Fruit fly (Drosophila melanogaster) whole organism, embryonic: Measurements from ENCODE around the gene eIF2gamma.

ENCODE experiments used
- Atf-2 ChIP-seq: fragments of 200-800 bp; sonication (Bioruptor generic); optimal IDR thresholded peaks from 2 replicates; lab custom pipeline; 2016; ENCODE audit warnings: missing biosample characterization, missing genetic modification characterization
- CG10979 ChIP-seq: fragments of 200-800 bp; sonication (Bioruptor generic); optimal IDR thresholded peaks from 2 replicates; lab custom pipeline; 2018; ENCODE audit warnings: missing biosample characterization, mild to moderate bottlenecking, missing genetic modification characterization, moderate library complexity
- CG11247 ChIP-seq: fragments of 200-800 bp; sonication (Bioruptor generic); IDR thresholded peaks from 2 replicates; pipeline ENCODE4 v1.3.6; 2022; ENCODE audit warnings: missing biosample characterization, missing genetic modification characterization
- CG12299 ChIP-seq: fragments of 200-800 bp; sonication (Bioruptor generic); optimal IDR thresholded peaks from 2 replicates; lab custom pipeline; 2018; ENCODE audit warnings: missing biosample characterization, mild to moderate bottlenecking, missing genetic modification characterization
- CG1233 ChIP-seq: fragments of 200-800 bp; sonication (Bioruptor generic); optimal IDR thresholded peaks from 4 replicates; lab custom pipeline; 2018; ENCODE audit warnings: missing biosample characterization, mild to moderate bottlenecking, missing genetic modification characterization
- CG13894 ChIP-seq: fragments of 200-800 bp; sonication (Bioruptor generic); optimal IDR thresholded peaks from 3 replicates; lab custom pipeline; 2018; ENCODE audit warnings: missing biosample characterization, mild to moderate bottlenecking, missing genetic modification characterization, moderate library complexity
- CG15696 ChIP-seq: fragments of 200-800 bp; sonication (Bioruptor generic); optimal IDR thresholded peaks from 2 replicates; lab custom pipeline; 2019; ENCODE audit warnings: missing biosample characterization, mild to moderate bottlenecking, missing genetic modification characterization, moderate library complexity
- CG17328 ChIP-seq: fragments of 200-800 bp; sonication (Bioruptor generic); IDR thresholded peaks from 2 replicates; pipeline ENCODE4 v1.3.6; 2022; ENCODE audit warnings: missing biosample characterization, missing genetic modification characterization
- CG17568 ChIP-seq: fragments of 200-800 bp; sonication (Bioruptor generic); optimal IDR thresholded peaks from 2 replicates; lab custom pipeline; 2018; ENCODE audit warnings: missing biosample characterization, mild to moderate bottlenecking, missing genetic modification characterization, moderate library complexity
- CG17829 ChIP-seq: fragments of 200-800 bp; optimal IDR thresholded peaks from 2 replicates; lab custom pipeline; 2019; ENCODE audit warnings: missing biosample characterization, mild to moderate bottlenecking, missing genetic modification characterization, moderate library complexity
- CG18476 ChIP-seq: fragments of 200-800 bp; sonication (Bioruptor generic); optimal IDR thresholded peaks from 2 replicates; lab custom pipeline; 2016; ENCODE audit warnings: missing biosample characterization, mild to moderate bottlenecking, missing genetic modification characterization
- CG18764 ChIP-seq: fragments of 200-800 bp; sonication (Bioruptor generic); optimal IDR thresholded peaks from 3 replicates; lab custom pipeline; 2016; ENCODE audit warnings: missing biosample characterization, missing genetic modification characterization
- CG2129 ChIP-seq: fragments of 200-800 bp; sonication (Bioruptor generic); IDR thresholded peaks from 2 replicates; pipeline ENCODE4 v1.3.6; 2022; ENCODE audit warnings: missing biosample characterization, missing genetic modification characterization; ENCODE audit not compliant: partially characterized antibody
- CG30403 ChIP-seq: fragments of 200-800 bp; sonication (Bioruptor generic); optimal IDR thresholded peaks from 3 replicates; lab custom pipeline; 2016; ENCODE audit warnings: missing biosample characterization, missing genetic modification characterization
- CG34376 ChIP-seq: fragments of 200-800 bp; sonication (Bioruptor generic); optimal IDR thresholded peaks from 2 replicates; lab custom pipeline; 2018; ENCODE audit warnings: missing biosample characterization, mild to moderate bottlenecking, missing genetic modification characterization
- CG4328 ChIP-seq: fragments of 200-800 bp; sonication (Bioruptor generic); optimal IDR thresholded peaks from 3 replicates; lab custom pipeline; 2017; ENCODE audit warnings: missing biosample characterization, missing genetic modification reagents, missing genetic modification characterization
- CG43689 ChIP-seq: fragments of 200-800 bp; sonication (Bioruptor generic); IDR thresholded peaks from 2 replicates; pipeline ENCODE4 v1.3.6; 2022; ENCODE audit warnings: missing biosample characterization, missing genetic modification characterization
- CG4617 ChIP-seq: fragments of 200-800 bp; sonication (Bioruptor generic); optimal IDR thresholded peaks from 3 replicates; lab custom pipeline; 2016; ENCODE audit warnings: missing biosample characterization, missing genetic modification characterization, borderline replicate concordance
- CG6791 ChIP-seq: fragments of 200-800 bp; sonication (Bioruptor generic); IDR thresholded peaks from 3 replicates; pipeline ENCODE4 v1.3.6; 2022; ENCODE audit warnings: missing biosample characterization, missing genetic modification characterization; ENCODE audit not compliant: partially characterized antibody
- CG6813 ChIP-seq: fragments of 200-800 bp; sonication (Bioruptor generic); optimal IDR thresholded peaks from 2 replicates; lab custom pipeline; 2017; ENCODE audit warnings: missing biosample characterization, missing genetic modification characterization, mild to moderate bottlenecking, moderate library complexity, missing genetic modification reagents
- CG7928 ChIP-seq: fragments of 200-800 bp; sonication (Bioruptor generic); optimal IDR thresholded peaks from 2 replicates; lab custom pipeline; 2017; ENCODE audit warnings: missing biosample characterization, mild to moderate bottlenecking, missing genetic modification characterization
- CG9609 ChIP-seq: fragments of 200-800 bp; sonication (Bioruptor generic); optimal IDR thresholded peaks from 3 replicates; lab custom pipeline; 2016; ENCODE audit warnings: missing biosample characterization, missing genetic modification characterization
- CG9727 ChIP-seq: fragments of 200-800 bp; sonication (Bioruptor generic); optimal IDR thresholded peaks from 3 replicates; lab custom pipeline; 2017; ENCODE audit warnings: missing biosample characterization, mild to moderate bottlenecking, missing genetic modification characterization
- CkIIα-i1 ChIP-seq: fragments of 200-800 bp; sonication (Bioruptor generic); IDR thresholded peaks from 2 replicates; pipeline ENCODE4 v1.3.6; 2022; ENCODE audit warnings: missing biosample characterization, missing genetic modification characterization
- Dek ChIP-seq: fragments of 200-800 bp; sonication (Bioruptor generic); optimal IDR thresholded peaks from 3 replicates; lab custom pipeline; 2019; ENCODE audit warnings: missing biosample characterization, mild to moderate bottlenecking, missing genetic modification characterization, moderate library complexity
- Fer1 ChIP-seq: fragments of 200-800 bp; sonication (Bioruptor generic); optimal IDR thresholded peaks from 2 replicates; lab custom pipeline; 2017; ENCODE audit warnings: missing biosample characterization, mild to moderate bottlenecking, missing genetic modification characterization
- Hr51 ChIP-seq, 2 experiments: fragments of 200-800 bp; sonication (Bioruptor generic); optimal IDR thresholded peaks; 2 replicates in 1 of 2; 3 replicates in 1 of 2; lab custom pipeline; 2016 to 2018; ENCODE audit warnings: missing biosample characterization in 2 of 2, missing genetic modification characterization in 2 of 2, mild to moderate bottlenecking in 1 of 2, moderate library complexity in 1 of 2
- Lim3 ChIP-seq: fragments of 200-800 bp; sonication (Bioruptor generic); IDR thresholded peaks from 2 replicates; pipeline ENCODE4 v1.3.6; 2022; ENCODE audit warnings: missing biosample characterization, missing genetic modification characterization
- Nf-YB ChIP-seq: fragments of 200-800 bp; sonication (Bioruptor generic); optimal IDR thresholded peaks from 3 replicates; lab custom pipeline; 2019; ENCODE audit warnings: missing biosample characterization, mild to moderate bottlenecking, missing genetic modification characterization, moderate library complexity
- PHDP ChIP-seq: fragments of 200-800 bp; sonication (Bioruptor generic); optimal IDR thresholded peaks from 3 replicates; lab custom pipeline; 2018; ENCODE audit warnings: missing biosample characterization, mild to moderate bottlenecking, missing genetic modification characterization, moderate library complexity
- Ptx1 ChIP-seq: fragments of 200-800 bp; sonication (Bioruptor generic); IDR thresholded peaks from 2 replicates; pipeline ENCODE4 v1.3.6; 2022; ENCODE audit warnings: missing biosample characterization, missing genetic modification characterization
- Spps ChIP-seq: fragments of 200-800 bp; sonication (Bioruptor generic); optimal IDR thresholded peaks from 2 replicates; lab custom pipeline; 2018; ENCODE audit warnings: missing biosample characterization, mild to moderate bottlenecking, missing genetic modification characterization
- aop ChIP-seq: fragments of 200-800 bp; sonication (Bioruptor generic); IDR thresholded peaks from 2 replicates; pipeline ENCODE4 v1.3.6; 2022; ENCODE audit warnings: missing biosample characterization, missing genetic modification characterization
- br ChIP-seq: fragments of >200 bp; optimal IDR thresholded peaks from 2 replicates; lab custom pipeline; 2017
- bsh ChIP-seq, 2 experiments: fragments of 200-800 bp; sonication (Bioruptor generic); optimal IDR thresholded peaks; 2 replicates each; lab custom pipeline; 2017 to 2018; ENCODE audit warnings: mild to moderate bottlenecking in 2 of 2, missing biosample characterization in 2 of 2, missing genetic modification characterization in 2 of 2, moderate library complexity in 1 of 2
- crc ChIP-seq: fragments of 200-800 bp; sonication (Bioruptor generic); optimal IDR thresholded peaks from 2 replicates; lab custom pipeline; 2016; ENCODE audit warnings: missing biosample characterization, missing genetic modification characterization
- da ChIP-seq: fragments of 200-800 bp; sonication (Bioruptor generic); optimal IDR thresholded peaks from 2 replicates; lab custom pipeline; 2016; ENCODE audit warnings: missing biosample characterization, missing genetic modification characterization
- emc ChIP-seq: fragments of 200-800 bp; sonication (Bioruptor generic); optimal IDR thresholded peaks from 2 replicates; lab custom pipeline; 2016; ENCODE audit warnings: missing biosample characterization, missing genetic modification characterization
- eve ChIP-seq, 2 experiments: fragments of >200 bp; optimal IDR thresholded peaks; 2 replicates each; lab custom pipeline; 2017; ENCODE audit warnings: missing biosample characterization in 2 of 2, missing genetic modification characterization in 2 of 2
- eyg ChIP-seq: fragments of 200-800 bp; sonication (Bioruptor generic); optimal IDR thresholded peaks from 3 replicates; lab custom pipeline; 2016; ENCODE audit warnings: missing biosample characterization, missing genetic modification characterization
- jumu ChIP-seq: fragments of 200-800 bp; sonication (Bioruptor generic); optimal IDR thresholded peaks from 3 replicates; lab custom pipeline; 2016; ENCODE audit warnings: missing biosample characterization, missing genetic modification characterization
- kah ChIP-seq: fragments of 200-800 bp; sonication (Bioruptor generic); optimal IDR thresholded peaks from 2 replicates; lab custom pipeline; 2018; ENCODE audit warnings: missing biosample characterization, mild to moderate bottlenecking, missing genetic modification characterization
- nerfin-1 ChIP-seq: fragments of 200-800 bp; sonication (Bioruptor generic); optimal IDR thresholded peaks from 3 replicates; lab custom pipeline; 2019; ENCODE audit warnings: missing biosample characterization, mild to moderate bottlenecking, missing genetic modification characterization, moderate library complexity
- nom ChIP-seq: fragments of 200-800 bp; sonication (Bioruptor generic); optimal IDR thresholded peaks from 2 replicates; lab custom pipeline; 2017; ENCODE audit warnings: missing biosample characterization, missing genetic modification characterization, mild to moderate bottlenecking, moderate library complexity, missing genetic modification reagents
- p53 ChIP-seq: fragments of 200-800 bp; sonication (Bioruptor generic); optimal IDR thresholded peaks from 2 replicates; lab custom pipeline; 2016; ENCODE audit warnings: missing biosample characterization, missing genetic modification characterization
- sens ChIP-seq: fragments of 200-800 bp; sonication (Bioruptor generic); peaks from one replicate; lab custom pipeline; 2016; ENCODE audit warnings: missing biosample characterization, missing genetic modification characterization
- sens-2 ChIP-seq: fragments of 200-800 bp; sonication (Bioruptor generic); IDR thresholded peaks from 2 replicates; pipeline ENCODE4 v1.3.6; 2022; ENCODE audit warnings: missing biosample characterization, missing genetic modification characterization
- sr ChIP-seq: fragments of 200-800 bp; sonication (Bioruptor generic); IDR thresholded peaks from 3 replicates; pipeline ENCODE4 v1.3.6; 2022; ENCODE audit warnings: missing biosample characterization, missing genetic modification characterization
- tio ChIP-seq: fragments of 200-800 bp; sonication (Bioruptor generic); optimal IDR thresholded peaks from 2 replicates; lab custom pipeline; 2017; ENCODE audit warnings: missing biosample characterization, missing genetic modification characterization, inconsistent platforms

Gene eIF2gamma

dm6 chr3R:15229329-15229876 lies 33.9 kb downstream of the eIF2gamma start, which contains the start of the genes Art3 and mRpS10 (continued):
- TF ChIP-seq Hr51 (GFP tag; optimal IDR thresholded peaks at IDR 0.05; lab: Kevin White, UChicago) (peak; percentile 100), CG12299 (tag; lab: Kevin White, UChicago) (peak; percentile 100), CG18764 (peak; percentile 100), jumu (GFP tag; lab: Kevin White, UChicago) (peak; percentile 100), CG4617 (GFP tag; lab: Kevin White, UChicago) (peak; percentile 100), CG9727 (GFP tag; lab: Kevin White, UChicago) (peak; percentile 100), CG1233 (GFP tag; lab: Kevin White, UChicago) (peak; percentile 100), sr (GFP tag; lab: Robert Waterston, UW) (peak; percentile 99), da (GFP tag; lab: Kevin White, UChicago) (peak; percentile 100), nerfin-1 (tag; lab: Kevin White, UChicago) (peak; percentile 100), eve (GFP tag; optimal IDR thresholded peaks at IDR 0.05; lab: Kevin White, UChicago) (peak in 1 of 2 experiments; percentile 97), CG9609 (GFP tag; lab: Kevin White, UChicago) (peak; percentile 100), bsh (GFP tag; optimal IDR thresholded peaks at IDR 0.05; lab: Kevin White, UChicago) (peak in 1 of 2 experiments; percentile 100), CG17568 (GFP tag; lab: Kevin White, UChicago) (no peak), emc (GFP tag; lab: Kevin White, UChicago) (peak; percentile 100), Ptx1 (GFP tag; lab: Robert Waterston, UW) (peak; percentile 100), Spps (tag; lab: Kevin White, UChicago) (peak; percentile 100), CG18476 (GFP tag; lab: Kevin White, UChicago) (peak; percentile 99), CG6791 (no peak), CG17829 (tag; lab: Kevin White, UChicago) (peak; percentile 100), p53 (GFP tag; lab: Kevin White, UChicago) (peak; percentile 99), crc (GFP tag; lab: Kevin White, UChicago) (peak; percentile 99), CG11247 (GFP tag; lab: Robert Waterston, UW) (peak; percentile 100), CkIIα-i1 (GFP tag; lab: Robert Waterston, UW) (peak; percentile 99), Atf-2 (GFP tag; lab: Kevin White, UChicago) (peak; percentile 100), sens (GFP tag; lab: Kevin White, UChicago) (peak; percentile 100), br (lab: Kevin White, UChicago) (no peak), CG17328 (GFP tag; lab: Robert Waterston, UW) (peak; percentile 100), Nf-YB (GFP tag; lab: Kevin White, UChicago) (peak; percentile 94), aop (GFP tag; lab: Robert Waterston, UW) (peak; percentile 98), kah (peak; percentile 99), CG15696 (tag; lab: Kevin White, UChicago) (peak; percentile 100), CG30403 (GFP tag; lab: Kevin White, UChicago) (peak; percentile 100), CG34376 (GFP tag; lab: Kevin White, UChicago) (peak; percentile 100), CG13894 (peak; percentile 100), CG7928 (GFP tag; lab: Kevin White, UChicago) (peak; percentile 89), eyg (GFP tag; lab: Kevin White, UChicago) (peak; percentile 100), PHDP (tag; lab: Kevin White, UChicago) (peak; percentile 100), Fer1 (GFP tag; lab: Kevin White, UChicago) (peak; percentile 100), Dek (tag; lab: Kevin White, UChicago) (peak; percentile 100), CG6813 (GFP tag; lab: Kevin White, UChicago) (peak; percentile 100), CG10979 (peak; percentile 100), sens-2 (peak; percentile 100), CG43689 (GFP tag; lab: Robert Waterston, UW) (peak; percentile 99), Lim3 (GFP tag; lab: Robert Waterston, UW) (peak; percentile 99), nom (GFP tag; lab: Kevin White, UChicago) (peak; percentile 99), CG4328 (peak; percentile 100), CG2129 (GFP tag; lab: Robert Waterston, UW) (no peak), tio (GFP tag; lab: Kevin White, UChicago) (peak; percentile 100)
